Worm (Caenorhabditis elegans): Measurements from ENCODE around the gene irld-8.

- TF ChIP-seq rnt-1 (tag; optimal IDR thresholded peaks at IDR 0.05) (no peak), elt-3 (tag; optimal IDR thresholded peaks at IDR 0.05) (no peak), nhr-90 (tag; optimal IDR thresholded peaks at IDR 0.05; ENCODE audit: poor library complexity) (no peak), alr-1 (tag; optimal IDR thresholded peaks at IDR 0.05; ENCODE audit: borderline replicate concordance) (no peak), ceh-63 (GFP tag; optimal IDR thresholded peaks at IDR 0.05) (no peak), pag-3 (tag; optimal IDR thresholded peaks at IDR 0.05; ENCODE audit: borderline replicate concordance, insufficient read depth) (no peak), snpc-4 (tag; optimal IDR thresholded peaks at IDR 0.05) (no peak), blmp-1 (tag; optimal IDR thresholded peaks at IDR 0.05) (no peak), fos-1 (tag; optimal IDR thresholded peaks at IDR 0.05) (no peak), dsc-1 (tag; optimal IDR thresholded peaks at IDR 0.05) (peak; percentile 70), unc-98 (GFP tag; IDR thresholded peaks at IDR 0.05) (no peak), F16B12.6 (tag; optimal IDR thresholded peaks at IDR 0.05) (no peak), lin-39 (tag; optimal IDR thresholded peaks at IDR 0.05) (no peak), elt-2 (tag; optimal IDR thresholded peaks at IDR 0.05) (no peak)
Observed at ce11 chrIV:8127430-8127829, 11.9 kb downstream of the irld-8 start.

Measured in whole organism, L1 larva.